Worm (Caenorhabditis elegans): ENCODE measurements around the gene dnj-20.

dnj-20 gene

ce11 chrII:9624110-9624695 lies at the start of gene dnj-20, which contains the start of gene ZK1307.8:
Gene dnj-20, minus strand, starts transcription at chrII:9624176.
Gene ZK1307.8, plus strand, starts transcription at chrII:9624613.
- no peak for TF ChIP-seq unc-62 (GFP tag; optimal IDR thresholded peaks at IDR 0.05)

DNA sequence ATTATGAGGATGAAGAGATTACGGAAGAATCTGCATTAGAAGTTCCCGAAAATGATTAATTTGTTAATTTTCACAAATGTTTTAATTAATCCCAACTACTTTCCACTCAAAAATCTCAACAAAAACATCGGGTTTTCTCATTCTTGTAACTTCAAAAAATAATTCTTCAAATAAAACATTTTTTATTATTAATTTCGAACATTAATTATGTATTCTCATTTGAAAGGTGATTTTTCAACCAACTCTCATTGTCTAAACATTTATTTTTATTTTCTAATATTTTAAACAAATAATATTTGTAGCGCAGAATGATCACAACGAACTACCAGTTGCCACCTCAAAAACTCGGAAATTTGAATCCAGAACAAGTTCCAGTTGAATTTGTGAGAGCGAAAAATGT lies 47.3 kb upstream of the dnj-20 start, which contains the start of gene ZK1320.7:
ZK1320.7 (plus strand) TSS at position 301 of the 400 bp plus-strand sequence.
- no peak for TF ChIP-seq unc-62 (GFP tag; optimal IDR thresholded peaks at IDR 0.05)

ce11 chrII:9668959-9669358 lies 45.0 kb upstream of the dnj-20 start, which contains the start of gene taf-8:
Gene taf-8, plus strand, starts transcription at chrII:9669318.
- no peak for TF ChIP-seq unc-62 (GFP tag; optimal IDR thresholded peaks at IDR 0.05)

- TF ChIP-seq unc-62 (GFP tag; optimal IDR thresholded peaks at IDR 0.05), result no peak
Measured at ce11 chrII:9667382-9667781, 43.4 kb upstream of the dnj-20 start, which contains the start of gene ZK1320.11. Gene ZK1320.11, plus strand, starts transcription at chrII:9667624.

- no peak for TF ChIP-seq unc-62 (GFP tag; optimal IDR thresholded peaks at IDR 0.05)
Measured at ce11 chrII:9665577-9665976, 41.6 kb upstream of the dnj-20 start, which contains the start of gene ZK1320.5. Gene ZK1320.5, minus strand, starts transcription at chrII:9665677.

- TF ChIP-seq unc-62 (GFP tag; optimal IDR thresholded peaks at IDR 0.05), result no peak
Measured at ce11 chrII:9662797-9663196, 38.8 kb upstream of the dnj-20 start, which contains the start of gene cyp-13A10. Gene cyp-13A10, minus strand, starts transcription at chrII:9662884.

ce11 chrII:9662160-9662559 lies 38.2 kb upstream of the dnj-20 start:
- no peak for TF ChIP-seq unc-62 (GFP tag; optimal IDR thresholded peaks at IDR 0.05)

- no peak for TF ChIP-seq unc-62 (GFP tag; optimal IDR thresholded peaks at IDR 0.05)
Measured at ce11 chrII:9660379-9660778, 36.4 kb upstream of the dnj-20 start, which contains the start of gene ZK1320.3. Gene ZK1320.3, minus strand, starts transcription at chrII:9660419.

- no peak for TF ChIP-seq unc-62 (GFP tag; optimal IDR thresholded peaks at IDR 0.05)
Measured at ce11 chrII:9658915-9659314, 34.9 kb upstream of the dnj-20 start, which contains the start of gene ZK1320.2. Gene ZK1320.2, minus strand, starts transcription at chrII:9659002.

DNA sequence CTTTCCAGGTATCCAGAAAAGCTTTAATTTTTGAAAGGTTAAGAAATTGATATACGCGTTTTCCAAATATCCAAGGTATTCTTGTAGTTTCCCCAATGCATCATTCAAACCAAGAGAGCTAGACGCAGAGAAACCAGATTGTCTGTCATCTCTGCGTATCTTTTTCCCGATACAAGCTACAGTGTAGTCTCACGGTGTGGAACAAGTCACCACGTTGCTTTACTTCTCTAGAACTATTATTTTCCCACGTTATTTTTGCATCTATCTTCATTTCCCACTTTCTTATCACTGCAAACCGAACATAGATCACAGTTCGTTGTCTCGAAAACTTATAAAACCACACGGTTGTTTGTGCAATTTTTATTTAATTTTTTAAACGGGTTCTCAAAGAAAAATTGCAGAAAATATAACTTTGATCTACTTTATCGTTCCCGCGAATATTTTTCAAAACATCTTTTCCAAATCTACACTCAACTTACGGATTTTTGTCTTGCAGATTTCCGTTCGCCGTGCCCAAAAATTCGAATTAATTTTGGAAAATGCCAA lies 32.3 kb upstream of the dnj-20 start, which contains the start of gene gstk-1:
gstk-1 (plus strand) TSS at position 496 of the 546 bp plus-strand sequence.
- no peak for TF ChIP-seq unc-62 (GFP tag; optimal IDR thresholded peaks at IDR 0.05)

- no peak for TF ChIP-seq unc-62 (GFP tag; optimal IDR thresholded peaks at IDR 0.05)
Measured at ce11 chrII:9655530-9656139, 31.7 kb upstream of the dnj-20 start, which contains the start of gene ZK1307.1. Gene ZK1307.1, minus strand, starts transcription at chrII:9655580.

ce11 chrII:9653679-9654078 lies 29.7 kb upstream of the dnj-20 start, which contains the start of gene ZK1307.2:
Gene ZK1307.2, minus strand, starts transcription at chrII:9653952.
- no peak for TF ChIP-seq unc-62 (GFP tag; optimal IDR thresholded peaks at IDR 0.05)

DNA sequence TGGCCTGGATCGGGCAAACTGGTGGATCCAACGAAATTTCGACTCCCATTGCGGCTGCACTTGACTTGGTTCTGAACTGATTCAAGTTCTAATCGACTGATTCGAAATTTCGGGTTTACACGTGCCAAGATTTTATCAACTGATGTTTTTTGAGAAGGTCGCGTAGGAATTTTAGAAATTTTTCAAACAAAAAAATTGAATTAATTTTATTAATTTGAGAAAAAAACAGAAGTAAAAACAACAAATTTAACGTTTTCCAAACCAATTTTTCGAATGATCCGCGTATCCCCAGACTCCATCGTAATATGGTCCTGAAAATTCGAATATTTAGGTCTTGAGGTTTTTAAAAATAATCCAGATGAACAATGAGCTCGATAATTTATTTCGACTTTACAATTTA lies 28.9 kb upstream of the dnj-20 start, which contains the start of gene ZK1307.3:
ZK1307.3 (minus strand) TSS at position 101 of the 400 bp plus-strand sequence.
- TF ChIP-seq unc-62 (GFP tag; optimal IDR thresholded peaks at IDR 0.05), result no peak

DNA sequence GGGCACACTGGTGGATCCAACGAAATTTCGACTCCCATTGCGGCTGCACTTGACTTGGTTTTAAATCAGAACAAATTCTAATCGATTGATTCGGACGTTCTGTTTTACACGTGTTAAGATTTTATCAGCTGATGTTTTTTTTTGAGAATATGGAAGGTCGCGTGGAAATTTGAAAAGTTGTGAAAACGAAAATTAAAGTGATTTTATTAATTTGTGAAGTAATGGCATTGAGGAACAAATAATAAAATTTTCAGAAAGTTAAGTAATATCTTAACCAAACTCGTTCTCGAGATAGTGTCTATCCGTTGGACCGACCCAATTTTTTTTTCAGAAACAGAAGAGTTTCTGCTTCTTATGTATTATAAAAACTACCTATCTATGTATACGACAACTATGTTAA lies 27.7 kb upstream of the dnj-20 start, which contains the start of gene ZK1307.4:
ZK1307.4 (minus strand) TSS at position 101 of the 400 bp plus-strand sequence.
- no peak for TF ChIP-seq unc-62 (GFP tag; optimal IDR thresholded peaks at IDR 0.05)

- TF ChIP-seq unc-62 (GFP tag; optimal IDR thresholded peaks at IDR 0.05), result no peak
Measured at ce11 chrII:9649191-9649590, 25.2 kb upstream of the dnj-20 start, which contains the start of gene ZK1307.9. Gene ZK1307.9, plus strand, starts transcription at chrII:9649491.
